Worm (Caenorhabditis elegans) whole organism, dauer: Measurements from ENCODE around the gene scav-2.

Experiments used
- unc-62 ChIP-seq: sonication (generic microtip); optimal IDR thresholded peaks from 2 replicates; lab custom pipeline; 2017; ENCODE audit warnings: missing biosample characterization, missing genetic modification reagents, missing genetic modification characterization

The scav-2 gene

ce11 chrIII:13544593-13544992 is 10.5 kb downstream of the scav-2 start:
- no peak for TF ChIP-seq unc-62 (GFP tag; lab: Kevin White, UChicago)

- no peak for TF ChIP-seq unc-62 (GFP tag; lab: Kevin White, UChicago)
These were observed 11.7 kb downstream of the scav-2 start, which contains the start of gene acs-5 for ce11 chrIII:13543434-13543833. acs-5 (minus strand) TSS chrIII:13543534.

ce11 chrIII:13542458-13542857 is 12.7 kb downstream of the scav-2 start:
- no peak for TF ChIP-seq unc-62 (GFP tag; lab: Kevin White, UChicago)

ce11 chrIII:13540791-13541190 is 14.3 kb downstream of the scav-2 start:
- TF ChIP-seq unc-62 (GFP tag; lab: Kevin White, UChicago): no peak

ce11 chrIII:13535735-13536390 is 19.3 kb downstream of the scav-2 start:
- TF ChIP-seq unc-62 (GFP tag; lab: Kevin White, UChicago): no peak

- no peak for TF ChIP-seq unc-62 (GFP tag; lab: Kevin White, UChicago)
These were observed 20.4 kb downstream of the scav-2 start for ce11 chrIII:13534704-13535103.

- no peak for TF ChIP-seq unc-62 (GFP tag; lab: Kevin White, UChicago)
These were observed 24.3 kb downstream of the scav-2 start for ce11 chrIII:13530838-13531237.

- TF ChIP-seq unc-62 (GFP tag; lab: Kevin White, UChicago): no peak
These were observed 25.1 kb downstream of the scav-2 start for ce11 chrIII:13530017-13530416.

- no peak for TF ChIP-seq unc-62 (GFP tag; lab: Kevin White, UChicago)
These were observed 26.5 kb downstream of the scav-2 start for ce11 chrIII:13528513-13529249.

ce11 chrIII:13527424-13528097 is 27.6 kb downstream of the scav-2 start, which contains the start of gene lron-13:
lron-13 (plus strand) TSS chrIII:13527438.
- TF ChIP-seq unc-62 (GFP tag; lab: Kevin White, UChicago): no peak

- no peak for TF ChIP-seq unc-62 (GFP tag; lab: Kevin White, UChicago)
These were observed 28.4 kb downstream of the scav-2 start for ce11 chrIII:13526702-13527101.

- TF ChIP-seq unc-62 (GFP tag; lab: Kevin White, UChicago): no peak
These were observed 28.9 kb downstream of the scav-2 start for ce11 chrIII:13526191-13526590.

ce11 chrIII:13525118-13525839 is 29.9 kb downstream of the scav-2 start:
- no peak for TF ChIP-seq unc-62 (GFP tag; lab: Kevin White, UChicago)

ce11 chrIII:13524021-13524420 is 31.1 kb downstream of the scav-2 start, which contains the start of gene pod-1:
pod-1 (minus strand) TSS chrIII:13524121.
- TF ChIP-seq unc-62 (GFP tag; lab: Kevin White, UChicago): no peak

ce11 chrIII:13518437-13518836 is 36.7 kb downstream of the scav-2 start:
- no peak for TF ChIP-seq unc-62 (GFP tag; lab: Kevin White, UChicago)
